Fruit fly (Drosophila melanogaster): ENCODE results near the gene CG34162.

The CG34162 gene

DNA sequence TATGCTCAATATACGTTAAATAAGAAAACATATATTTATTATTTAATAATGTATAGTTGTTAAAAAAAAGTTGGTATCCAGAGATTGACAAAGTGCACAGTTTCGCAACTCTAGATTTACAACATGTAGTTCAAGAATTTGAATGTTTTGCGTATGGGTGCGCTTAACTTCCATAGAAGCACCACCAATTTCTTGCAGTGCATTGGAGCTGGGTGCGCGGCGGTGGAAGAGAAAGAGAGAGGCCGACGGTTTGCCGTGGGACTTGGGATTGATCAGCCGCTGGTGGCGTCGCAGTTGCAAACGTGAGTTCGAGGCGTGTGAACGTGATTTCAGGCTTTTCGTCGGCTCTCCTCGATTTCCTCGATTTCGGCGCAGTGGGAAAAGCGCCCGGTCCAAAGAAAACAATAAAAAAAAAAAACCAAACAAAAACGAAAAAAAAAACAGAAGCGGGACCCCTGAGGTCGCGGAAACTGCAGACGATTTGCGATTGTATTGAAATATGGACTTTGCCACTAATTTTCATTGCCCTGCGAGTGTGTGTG, 30.1 kb upstream of the CG34162 start, which contains the start of gene spz4:
Gene spz4, plus strand, starts transcription at position 289 of the 542 bp plus-strand sequence.
- TF ChIP-seq CG34367 (tag; optimal IDR thresholded peaks at IDR 0.05) (no peak), CG15710 (tag; optimal IDR thresholded peaks at IDR 0.05) (no peak), Ets98B (GFP tag; IDR thresholded peaks at IDR 0.05) (peak; percentile 70), CG17806 (tag; optimal IDR thresholded peaks at IDR 0.05) (no peak), rn (GFP tag; IDR thresholded peaks at IDR 0.05) (peak; percentile 33; the same call in 1 of the 2 replicates), gl (tag; optimal IDR thresholded peaks at IDR 0.05) (no peak), CG9948 (tag; optimal IDR thresholded peaks at IDR 0.05) (peak; percentile 16), Pif1B (GFP tag; optimal IDR thresholded peaks at IDR 0.05) (no peak), CG14655 (GFP tag; optimal IDR thresholded peaks at IDR 0.05) (no peak), CG12605 (GFP tag; IDR thresholded peaks at IDR 0.05) (peak; percentile 49; the same call in 1 of the 2 replicates), D1 (tag; optimal IDR thresholded peaks at IDR 0.05) (no peak), EcR (GFP tag; optimal IDR thresholded peaks at IDR 0.05) (no peak), Snoo (tag; optimal IDR thresholded peaks at IDR 0.05) (no peak), CG13204 (GFP tag; optimal IDR thresholded peaks at IDR 0.05) (peak; percentile 27), CG32121 (GFP tag; IDR thresholded peaks at IDR 0.05) (peak; percentile 63), CG8159 (tag; optimal IDR thresholded peaks at IDR 0.05) (no peak), CG8301 (tag; optimal IDR thresholded peaks at IDR 0.05) (no peak), CG4496 (GFP tag; IDR thresholded peaks at IDR 0.05) (no peak; the same call in none of the 3 replicates), fd96Ca (GFP tag; IDR thresholded peaks at IDR 0.05) (peak; percentile 53; the same call in 2 of the 3 replicates), Pif1A (GFP tag; optimal IDR thresholded peaks at IDR 0.05) (peak; percentile 5), CG10348 (GFP tag; IDR thresholded peaks at IDR 0.05) (no peak)

DNA sequence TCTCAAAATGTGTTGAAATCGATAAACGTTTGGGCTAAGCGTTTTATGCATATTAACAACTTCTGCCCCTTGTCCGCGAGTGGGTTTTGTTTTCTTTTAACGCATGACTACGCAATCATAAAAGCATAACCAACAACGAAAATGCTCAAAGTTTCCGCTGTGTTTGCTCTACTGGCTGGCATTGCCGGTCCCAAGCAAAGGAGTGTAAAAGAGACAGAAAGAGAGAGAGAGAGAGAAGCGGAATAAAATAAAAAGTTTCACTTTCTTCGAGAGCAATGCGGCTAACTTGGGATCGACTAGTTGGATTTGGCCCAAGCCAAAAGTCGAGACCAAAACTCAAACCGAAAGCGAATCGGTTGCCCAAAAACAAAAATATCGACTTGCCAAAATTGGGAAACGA, 28.9 kb upstream of the CG34162 start:
- TF ChIP-seq CG4496 (GFP tag; IDR thresholded peaks at IDR 0.05) (no peak), CG10348 (GFP tag; IDR thresholded peaks at IDR 0.05) (no peak), Pif1B (GFP tag; optimal IDR thresholded peaks at IDR 0.05) (no peak), rn (GFP tag; IDR thresholded peaks at IDR 0.05) (no peak), CG13204 (GFP tag; optimal IDR thresholded peaks at IDR 0.05) (no peak)

DNA sequence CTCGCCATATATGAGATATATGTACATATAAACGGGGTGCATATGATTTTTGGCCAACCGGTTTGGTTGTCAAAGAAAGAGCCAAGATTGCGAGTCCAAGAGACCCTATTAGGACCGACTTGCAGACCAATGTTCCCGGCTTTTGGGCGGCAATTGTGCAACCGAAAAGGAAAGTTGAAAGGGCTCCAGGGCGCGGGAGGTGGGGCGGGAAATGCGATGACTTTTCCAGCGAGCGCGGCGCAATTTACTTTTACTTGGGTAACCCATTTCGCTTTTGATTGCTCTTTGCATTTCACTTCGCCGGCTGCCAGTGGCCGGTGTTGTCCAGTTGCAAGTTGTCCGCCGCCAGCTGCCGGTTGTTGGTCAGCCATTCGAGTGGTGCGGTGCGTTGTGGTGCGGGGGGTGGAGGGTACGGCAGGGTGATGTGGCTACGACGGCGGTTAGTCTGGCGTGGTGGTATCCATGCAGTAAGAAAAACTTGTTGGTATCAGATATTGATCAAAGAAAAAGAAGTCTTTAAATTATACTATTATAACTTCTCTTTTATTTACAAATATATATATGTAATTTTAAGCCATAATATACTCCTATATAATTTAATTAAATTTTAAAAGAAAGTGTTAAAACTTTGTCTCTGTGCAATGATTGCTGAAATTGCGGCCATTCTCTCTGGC, 26.6 kb upstream of the CG34162 start:
- TF ChIP-seq D1 (tag; optimal IDR thresholded peaks at IDR 0.05) (no peak), CG17806 (tag; optimal IDR thresholded peaks at IDR 0.05) (no peak), CG4496 (GFP tag; IDR thresholded peaks at IDR 0.05) (peak; percentile 60; the same call in 2 of the 3 replicates), CG32121 (GFP tag; IDR thresholded peaks at IDR 0.05) (peak; percentile 81), CG15710 (tag; optimal IDR thresholded peaks at IDR 0.05) (no peak), fd96Ca (GFP tag; IDR thresholded peaks at IDR 0.05) (peak; percentile 61; the same call in 1 of the 3 replicates), CG14655 (GFP tag; optimal IDR thresholded peaks at IDR 0.05) (no peak), CG8159 (tag; optimal IDR thresholded peaks at IDR 0.05) (no peak), Ets98B (GFP tag; IDR thresholded peaks at IDR 0.05) (peak; percentile 80)

DNA sequence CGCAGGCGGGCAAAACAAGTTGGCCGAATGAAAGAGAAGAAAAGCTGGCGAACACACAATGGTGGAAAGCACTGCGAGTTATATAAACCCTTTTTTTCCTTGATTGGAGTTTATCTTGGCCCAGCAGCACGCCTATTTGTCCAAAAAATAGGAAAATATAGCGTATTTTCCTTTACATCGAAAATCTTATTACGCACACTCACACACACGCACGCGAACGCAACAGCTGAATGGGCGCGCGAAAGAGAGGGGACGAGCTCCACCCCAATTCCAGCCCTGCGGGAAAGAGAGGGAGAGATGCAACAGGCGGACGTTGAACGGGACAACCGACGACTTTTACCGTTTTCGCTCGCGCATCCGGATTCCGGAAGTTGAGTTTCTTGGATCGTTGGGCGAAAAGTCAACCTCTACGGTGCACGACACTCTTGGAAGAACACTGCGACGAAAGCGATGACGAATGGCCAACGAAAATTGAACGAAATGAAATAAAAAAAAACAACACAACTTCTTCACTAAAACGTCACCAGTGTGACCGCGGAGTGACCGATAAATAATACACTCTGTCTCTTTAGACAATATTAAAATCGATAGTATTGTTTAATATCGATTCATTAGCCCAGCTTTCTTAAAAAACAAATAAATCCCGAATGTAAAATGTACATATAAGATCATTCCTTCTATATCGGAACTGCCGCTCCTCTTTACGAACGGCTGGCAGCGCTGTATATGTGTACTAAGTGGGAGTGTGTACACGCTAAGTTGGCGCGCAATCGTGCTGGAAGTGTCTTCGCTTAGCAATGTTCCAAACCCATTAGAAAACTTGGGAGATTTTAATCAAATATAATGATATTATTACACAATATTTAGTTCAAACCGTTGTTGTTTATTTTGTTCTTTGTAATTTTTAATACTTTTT, 14.8 kb upstream of the CG34162 start, which contains the start of the genes Dlg5 and CG4970:
Gene Dlg5, minus strand, starts transcription at position 556 of the 916 bp plus-strand sequence.
Gene CG4970, plus strand, starts transcription at position 866 of the 916 bp plus-strand sequence.
- TF ChIP-seq Ets98B (GFP tag; IDR thresholded peaks at IDR 0.05) (0 out of 2 replicates have a peak, but pooled peaks have one; percentile 11), CG4496 (GFP tag; IDR thresholded peaks at IDR 0.05) (peak; percentile 64; the same call in 1 of the 3 replicates), CG34367 (tag; optimal IDR thresholded peaks at IDR 0.05) (peak; percentile 25), CG12605 (GFP tag; IDR thresholded peaks at IDR 0.05) (peak; percentile 67), EcR (GFP tag; optimal IDR thresholded peaks at IDR 0.05) (peak; percentile 73), rn (GFP tag; IDR thresholded peaks at IDR 0.05) (no peak)

DNA sequence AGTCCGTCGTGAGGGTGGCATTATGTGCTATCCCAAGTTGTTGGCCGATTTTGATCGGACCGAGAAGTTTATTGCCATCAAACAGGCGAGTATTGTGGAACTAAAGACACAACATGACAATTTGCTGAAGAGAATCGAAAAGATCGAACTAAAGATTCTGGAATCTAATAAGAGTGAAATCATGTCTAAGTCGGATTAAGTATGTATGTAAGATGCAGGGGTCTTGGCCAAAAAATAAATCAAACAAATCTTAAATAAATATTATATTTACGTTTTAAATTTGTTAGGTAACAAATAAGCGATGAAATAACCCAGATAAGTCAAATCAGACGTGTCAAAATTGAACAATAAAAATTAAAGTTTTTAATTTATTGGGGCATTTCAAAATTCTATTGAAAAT, 12.1 kb upstream of the CG34162 start, which contains the start of gene CG14929:
Gene CG14929, plus strand, starts transcription at position 301 of the 400 bp plus-strand sequence.
- TF ChIP-seq CG9948 (tag; optimal IDR thresholded peaks at IDR 0.05) (no peak), CG34367 (tag; optimal IDR thresholded peaks at IDR 0.05) (no peak), CG4496 (GFP tag; IDR thresholded peaks at IDR 0.05) (no peak), CG8159 (tag; optimal IDR thresholded peaks at IDR 0.05) (no peak), CG10348 (GFP tag; IDR thresholded peaks at IDR 0.05) (no peak), CG17806 (tag; optimal IDR thresholded peaks at IDR 0.05) (no peak)

DNA sequence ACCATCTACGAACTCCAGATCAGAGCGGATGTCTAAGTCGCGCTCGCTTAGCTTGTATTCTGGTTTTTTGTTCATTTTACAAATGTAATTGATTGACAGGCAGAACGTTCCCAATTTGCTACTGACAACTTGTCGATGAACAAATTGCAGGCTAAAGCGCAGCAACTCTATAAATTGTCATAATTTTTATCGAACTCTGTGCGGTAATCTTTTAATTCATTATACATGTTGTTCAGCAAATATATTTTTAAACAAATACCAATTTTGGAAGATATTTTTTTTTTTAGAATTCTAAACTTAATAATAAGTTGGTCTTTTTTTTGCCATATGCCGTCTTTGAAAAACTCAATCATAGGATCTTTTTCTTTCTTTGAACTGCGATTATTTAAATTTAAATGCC, 10.4 kb upstream of the CG34162 start, which contains the start of gene CG14930:
Gene CG14930, minus strand, starts transcription at position 101 of the 400 bp plus-strand sequence.
- TF ChIP-seq CG9948 (tag; optimal IDR thresholded peaks at IDR 0.05), result no peak
- TF ChIP-seq Snoo (tag; optimal IDR thresholded peaks at IDR 0.05), result no peak
- no peak for TF ChIP-seq Pif1A (GFP tag; optimal IDR thresholded peaks at IDR 0.05)
- TF ChIP-seq CG13204 (GFP tag; optimal IDR thresholded peaks at IDR 0.05), result no peak
- no peak for TF ChIP-seq CG12605 (GFP tag; IDR thresholded peaks at IDR 0.05)
- no peak for TF ChIP-seq CG8301 (tag; optimal IDR thresholded peaks at IDR 0.05)
- no peak for TF ChIP-seq CG32121 (GFP tag; IDR thresholded peaks at IDR 0.05)
- TF ChIP-seq CG34367 (tag; optimal IDR thresholded peaks at IDR 0.05), result no peak
- no peak for TF ChIP-seq CG15710 (tag; optimal IDR thresholded peaks at IDR 0.05)
- TF ChIP-seq rn (GFP tag; IDR thresholded peaks at IDR 0.05), result no peak
- no peak for TF ChIP-seq CG10348 (GFP tag; IDR thresholded peaks at IDR 0.05)
- no peak for TF ChIP-seq fd96Ca (GFP tag; IDR thresholded peaks at IDR 0.05)
- TF ChIP-seq EcR (GFP tag; optimal IDR thresholded peaks at IDR 0.05), result no peak
- TF ChIP-seq Ets98B (GFP tag; IDR thresholded peaks at IDR 0.05), result no peak
- TF ChIP-seq Pif1B (GFP tag; optimal IDR thresholded peaks at IDR 0.05), result no peak
- no peak for TF ChIP-seq CG8159 (tag; optimal IDR thresholded peaks at IDR 0.05)
- TF ChIP-seq CG4496 (GFP tag; IDR thresholded peaks at IDR 0.05), result no peak
- no peak for TF ChIP-seq CG17806 (tag; optimal IDR thresholded peaks at IDR 0.05)
- no peak for TF ChIP-seq D1 (tag; optimal IDR thresholded peaks at IDR 0.05)

Data from whole organism, pupa.